Worm (Caenorhabditis elegans): ENCODE data around the gene M02D8.3.

The M02D8.3 gene

DNA sequence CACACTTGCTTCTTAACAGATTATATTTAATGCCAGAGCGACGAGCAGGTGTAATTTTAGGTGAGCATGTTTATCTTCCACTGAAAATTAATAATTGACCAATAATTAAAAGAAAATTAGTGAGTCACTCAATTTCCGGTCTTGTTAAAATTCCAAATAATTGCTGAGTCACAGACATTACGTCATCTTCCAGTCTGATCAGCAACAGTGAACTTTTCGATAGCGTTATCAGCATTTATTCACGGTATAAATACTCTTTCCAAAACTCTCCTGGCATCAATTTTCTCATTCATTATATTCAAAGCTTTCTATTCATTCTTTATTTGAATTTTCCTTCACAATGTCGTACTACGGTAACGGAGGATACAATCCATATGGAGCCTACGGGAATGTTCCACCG, 27.4 kb downstream of the M02D8.3 start, which contains the start of gene kreg-1:
Gene kreg-1, plus strand, starts transcription at position 341 of the 400 bp plus-strand sequence.
- no peak for TF ChIP-seq unc-62 (GFP tag; optimal IDR thresholded peaks at IDR 0.05)

DNA sequence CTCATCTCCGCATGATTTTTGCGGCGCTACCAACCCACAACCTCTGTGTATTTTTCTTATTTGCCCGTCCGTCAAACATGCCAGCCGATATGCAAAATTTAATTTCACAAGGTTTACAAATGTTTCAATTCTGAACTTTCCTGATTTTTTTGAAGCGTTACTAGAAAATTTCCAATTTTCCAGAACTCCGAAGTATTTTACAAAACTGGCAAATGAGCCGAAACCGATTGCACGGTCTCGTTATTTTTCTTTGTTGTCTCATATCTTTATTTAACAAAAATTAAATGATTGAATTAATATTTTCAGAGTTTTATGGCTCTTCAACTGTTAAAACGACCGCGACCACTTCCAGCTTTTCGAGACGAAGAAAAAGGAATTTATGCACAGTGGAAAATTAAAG, 28.8 kb downstream of the M02D8.3 start, which contains the start of gene F53A9.3:
Gene F53A9.3, plus strand, starts transcription at position 301 of the 400 bp plus-strand sequence.
- TF ChIP-seq unc-62 (GFP tag; optimal IDR thresholded peaks at IDR 0.05), result no peak

DNA sequence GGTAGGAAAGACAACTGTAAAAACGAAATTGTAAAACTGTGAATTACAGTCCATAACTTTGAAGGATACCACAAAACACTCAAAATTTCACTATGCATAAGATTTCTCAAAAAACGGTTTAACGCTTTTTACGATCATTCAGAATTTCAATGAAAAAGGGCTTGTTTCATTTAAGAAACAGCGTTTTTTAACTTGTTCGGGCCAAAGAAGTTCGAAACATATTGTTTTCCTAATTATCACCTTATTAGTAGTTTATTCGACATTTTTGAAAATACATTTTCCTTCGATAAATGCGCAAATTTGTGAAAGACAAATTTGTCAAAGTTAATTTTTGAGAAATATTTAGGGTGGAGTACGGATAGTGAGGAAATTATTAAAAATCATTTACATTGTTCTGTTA, 32.0 kb downstream of the M02D8.3 start:
- TF ChIP-seq unc-62 (GFP tag; optimal IDR thresholded peaks at IDR 0.05), result no peak

ce11 chrX:8703664-8704356, 33.0 kb downstream of the M02D8.3 start, which contains the start of gene jbts-14:
Gene jbts-14, plus strand, starts transcription at chrX:8704306.
- no peak for TF ChIP-seq unc-62 (GFP tag; optimal IDR thresholded peaks at IDR 0.05)

DNA sequence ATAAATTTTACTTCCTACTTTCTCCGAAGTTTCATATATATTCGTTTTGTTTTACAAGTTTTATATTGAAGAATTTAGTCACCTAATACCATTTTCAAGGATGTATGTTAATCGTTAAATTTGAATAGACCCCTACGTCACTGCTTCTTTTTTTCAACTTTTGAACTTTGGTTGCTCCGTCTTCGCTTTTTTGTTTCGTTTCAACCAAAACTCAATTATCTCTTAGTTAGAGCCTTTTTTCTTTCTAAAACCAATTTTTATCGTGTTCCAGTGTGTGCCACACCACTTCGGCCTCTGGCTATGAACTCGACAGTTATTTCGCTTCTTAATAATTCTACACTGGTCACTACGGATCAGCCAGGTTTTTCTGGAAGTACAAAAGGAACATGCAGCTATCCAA, 39.3 kb downstream of the M02D8.3 start, which contains the start of gene frpr-8:
Gene frpr-8, plus strand, starts transcription at position 301 of the 400 bp plus-strand sequence.
- no peak for TF ChIP-seq unc-62 (GFP tag; optimal IDR thresholded peaks at IDR 0.05)

Measured in whole organism, dauer.